Fruit fly (Drosophila melanogaster) whole organism, pupa: ENCODE results near the gene Ssl1.

Experiments
- CG10348 ChIP-seq: fragments of 200-800 bp; sonication (Bioruptor generic); IDR thresholded peaks from 2 replicates; pipeline ENCODE4 v1.3.6; 2022; ENCODE audit warnings: missing biosample characterization, missing genetic modification characterization
- CG12605 ChIP-seq: fragments of 200-800 bp; sonication (Bioruptor generic); IDR thresholded peaks from 2 replicates; pipeline ENCODE4 v1.3.6; 2022; ENCODE audit warnings: missing biosample characterization, missing genetic modification characterization
- CG15710 ChIP-seq: fragments of 200-800 bp; sonication (Bioruptor generic); optimal IDR thresholded peaks from 2 replicates; lab custom pipeline; 2018; ENCODE audit warnings: missing biosample characterization, mild to moderate bottlenecking, missing genetic modification characterization, moderate library complexity
- CG17806 ChIP-seq: fragments of 200-800 bp; sonication (Bioruptor generic); optimal IDR thresholded peaks from 2 replicates; lab custom pipeline; 2018; ENCODE audit warnings: missing biosample characterization, mild to moderate bottlenecking, missing genetic modification characterization, moderate library complexity
- CG4496 ChIP-seq: fragments of 200-800 bp; sonication (Bioruptor generic); IDR thresholded peaks from 3 replicates; pipeline ENCODE4 v1.3.6; 2022; ENCODE audit warnings: missing biosample characterization, missing genetic modification characterization
- Pif1B ChIP-seq: fragments of 200-800 bp; sonication (Bioruptor generic); optimal IDR thresholded peaks from 3 replicates; lab custom pipeline; 2016; ENCODE audit warnings: missing biosample characterization, missing genetic modification characterization
- Snoo ChIP-seq: fragments of 200-800 bp; sonication (Bioruptor generic); optimal IDR thresholded peaks from 3 replicates; lab custom pipeline; 2017; ENCODE audit warnings: missing biosample characterization, mild to moderate bottlenecking, missing genetic modification characterization, inconsistent platforms
- fd96Ca ChIP-seq: fragments of 200-800 bp; sonication (Bioruptor generic); IDR thresholded peaks from 3 replicates; pipeline ENCODE4 v1.3.6; 2022; ENCODE audit warnings: missing biosample characterization, missing genetic modification characterization

DNA sequence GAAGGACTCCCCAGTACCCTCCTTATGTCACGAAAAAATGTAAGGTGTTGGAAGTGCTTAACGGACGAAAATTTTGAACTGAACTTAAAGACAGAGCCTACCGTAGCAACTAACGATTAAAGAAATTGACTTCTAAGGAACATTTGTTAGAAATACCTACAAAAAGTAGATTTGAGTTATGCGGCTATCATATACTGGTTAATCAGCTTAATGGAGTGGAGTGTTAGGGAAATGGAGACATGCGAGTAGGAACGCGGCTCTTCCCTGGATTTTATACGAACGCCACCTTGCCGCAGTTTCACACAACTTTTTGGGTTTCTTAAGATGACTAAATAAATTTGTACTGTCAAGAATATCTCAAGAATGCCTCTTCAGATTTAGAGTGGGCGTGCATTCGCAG is 25.5 kb upstream of the Ssl1 start, which contains the start of gene CG32462:
- TF ChIP-seq CG17806 (no peak), CG15710 (no peak), Snoo (tag; lab: Kevin White, UChicago) (no peak), CG12605 (GFP tag; lab: Robert Waterston, UW) (no peak), fd96Ca (GFP tag; lab: Robert Waterston, UW) (no peak), CG4496 (GFP tag; lab: Robert Waterston, UW) (no peak), Pif1B (no peak), CG10348 (no peak)
